Worm (Caenorhabditis elegans) whole organism, L1 larva: ENCODE measurements around the gene pqn-94.
"Not testable (repeated sequence)": the region's sequence is repeated elsewhere in the genome, so short reads cannot be mapped to it uniquely, and the experiment has no call there.

Experiments
- C04F5.9 ChIP-seq: sonication (generic microtip); optimal IDR thresholded peaks from 2 replicates; lab custom pipeline; 2016; ENCODE audit warnings: missing genetic modification characterization, missing compliant biosample characterization
- C34B4.2 ChIP-seq: sonication (generic microtip); optimal IDR thresholded peaks from 2 replicates; lab custom pipeline; 2017; ENCODE audit warnings: mild to moderate bottlenecking, missing genetic modification characterization, missing compliant biosample characterization
- F16B12.6 ChIP-seq: fragments of 150-350 bp; optimal IDR thresholded peaks from 2 replicates; lab custom pipeline; 2014; ENCODE audit warnings: missing biosample characterization, missing genetic modification characterization
- aha-1 ChIP-seq: fragments of 150-350 bp; optimal IDR thresholded peaks from 2 replicates; lab custom pipeline; 2014; ENCODE audit warnings: missing biosample characterization, missing genetic modification characterization
- alr-1 ChIP-seq: fragments of 200-800 bp; sonication (Bioruptor generic); optimal IDR thresholded peaks from 2 replicates; lab custom pipeline; 2018; ENCODE audit warnings: borderline replicate concordance, mild to moderate bottlenecking, missing genetic modification characterization, missing compliant biosample characterization
- aly-2 ChIP-seq: fragments of 150-350 bp; optimal IDR thresholded peaks from 2 replicates; lab custom pipeline; 2014; ENCODE audit warnings: missing biosample characterization, missing genetic modification characterization
- blmp-1 ChIP-seq: fragments of 150-350 bp; optimal IDR thresholded peaks from 2 replicates; lab custom pipeline; 2014; ENCODE audit warnings: missing biosample characterization, missing genetic modification characterization
- ceh-63 ChIP-seq: fragments of 200-800 bp; sonication (Bioruptor generic); optimal IDR thresholded peaks from 2 replicates; lab custom pipeline; 2018; ENCODE audit warnings: mild to moderate bottlenecking, missing genetic modification characterization, missing compliant biosample characterization
- ceh-8 ChIP-seq: fragments of 200-800 bp; sonication (Bioruptor generic); optimal IDR thresholded peaks from 2 replicates; lab custom pipeline; 2018; ENCODE audit warnings: mild to moderate bottlenecking, missing genetic modification characterization, moderate library complexity, missing compliant biosample characterization
- ceh-90 ChIP-seq: sonication (generic microtip); optimal IDR thresholded peaks from 2 replicates; lab custom pipeline; 2016; ENCODE audit warnings: missing genetic modification characterization, missing compliant biosample characterization
- ces-1 ChIP-seq: fragments of 150-350 bp; optimal IDR thresholded peaks from 2 replicates; lab custom pipeline; 2014; ENCODE audit warnings: missing biosample characterization, missing genetic modification reagents, missing genetic modification characterization
- dpl-1 ChIP-seq, 3 experiments: fragments of 150-350 bp in 2 of 3; sonication (generic microtip) in 1 of 3; optimal IDR thresholded peaks; 2 replicates each; lab custom pipeline; 2014 to 2017; ENCODE audit warnings: missing biosample characterization in 3 of 3, missing genetic modification characterization in 3 of 3, missing genetic modification reagents in 3 of 3
- dsc-1 ChIP-seq: sonication (generic microtip); optimal IDR thresholded peaks from 2 replicates; lab custom pipeline; 2016; ENCODE audit warnings: mild to moderate bottlenecking, missing genetic modification characterization, missing compliant biosample characterization
- efl-1 ChIP-seq, 4 experiments: fragments of 150-350 bp; optimal IDR thresholded peaks in 3 of 4; peaks in 1 of 4; 1 replicate in 1 of 4; 2 replicates in 3 of 4; lab custom pipeline; 2014; ENCODE audit warnings: missing biosample characterization in 2 of 4, missing genetic modification characterization in 2 of 4, missing genetic modification reagents in 2 of 4
- efl-3 ChIP-seq: fragments of 200-800 bp; sonication (Bioruptor generic); optimal IDR thresholded peaks from 2 replicates; lab custom pipeline; 2018; ENCODE audit warnings: mild to moderate bottlenecking, missing genetic modification characterization, missing compliant biosample characterization
- egl-13 ChIP-seq: sonication (generic microtip); optimal IDR thresholded peaks from 2 replicates; lab custom pipeline; 2016; ENCODE audit warnings: missing genotype, missing genetic modification reagents, missing genetic modification characterization, missing compliant biosample characterization
- grh-1 ChIP-seq: fragments of 200-800 bp; sonication (Bioruptor generic); IDR thresholded peaks from 2 replicates; pipeline ENCODE4 v1.3.6; 2022; ENCODE audit warnings: missing genetic modification reagents, missing genetic modification characterization, missing compliant biosample characterization
- hlh-4 ChIP-seq: sonication (generic microtip); optimal IDR thresholded peaks from 2 replicates; lab custom pipeline; 2016; ENCODE audit warnings: mild to moderate bottlenecking, missing genetic modification characterization, missing compliant biosample characterization
- hpl-2 ChIP-seq: fragments of 150-350 bp; optimal IDR thresholded peaks from 2 replicates; lab custom pipeline; 2014; ENCODE audit warnings: missing biosample characterization, missing genetic modification reagents, missing genetic modification characterization
- isw-1 ChIP-seq: fragments of 200-800 bp; sonication (Bioruptor generic); IDR thresholded peaks from 2 replicates; pipeline ENCODE4 v1.3.6; 2022; ENCODE audit warnings: missing genetic modification characterization, missing compliant biosample characterization
- jun-1 ChIP-seq: fragments of 150-350 bp; optimal IDR thresholded peaks from 2 replicates; lab custom pipeline; 2014; ENCODE audit warnings: missing biosample characterization, missing genetic modification reagents, missing genetic modification characterization
- lin-14 ChIP-seq: fragments of 200-800 bp; sonication (Bioruptor generic); optimal IDR thresholded peaks from 2 replicates; lab custom pipeline; 2018; ENCODE audit warnings: mild to moderate bottlenecking, missing genetic modification characterization, moderate library complexity, missing compliant biosample characterization
- lin-15B ChIP-seq: fragments of 150-350 bp; sonication (generic microtip); optimal IDR thresholded peaks from 3 replicates; lab custom pipeline; 2014; ENCODE audit warnings: missing biosample characterization, missing genetic modification characterization
- lin-35 ChIP-seq, 2 experiments: fragments of 150-350 bp; optimal IDR thresholded peaks; 2 replicates each; lab custom pipeline; 2014; ENCODE audit warnings: missing biosample characterization in 2 of 2, missing genetic modification characterization in 2 of 2, missing genetic modification reagents in 2 of 2
- lir-3 ChIP-seq: sonication (generic microtip); optimal IDR thresholded peaks from 2 replicates; lab custom pipeline; 2016; ENCODE audit warnings: mild to moderate bottlenecking, missing genetic modification characterization, moderate library complexity, missing compliant biosample characterization; ENCODE audit not compliant: poor library complexity
- lsy-2 ChIP-seq, 2 experiments: fragments of 150-350 bp; optimal IDR thresholded peaks; 2 replicates each; lab custom pipeline; 2014; ENCODE audit warnings: missing biosample characterization in 2 of 2, missing genetic modification characterization in 2 of 2
- mab-9 ChIP-seq: fragments of 200-800 bp; sonication (Bioruptor generic); IDR thresholded peaks from 2 replicates; pipeline ENCODE4 v1.3.6; 2022; ENCODE audit warnings: missing genetic modification reagents, missing genetic modification characterization, missing compliant biosample characterization
- mdl-1 ChIP-seq, 2 experiments: fragments of 150-350 bp; optimal IDR thresholded peaks; 2 replicates each; lab custom pipeline; 2014 to 2017; ENCODE audit warnings: missing biosample characterization in 2 of 2, missing genetic modification characterization in 2 of 2, inconsistent platforms in 1 of 2
- nhr-11 ChIP-seq: fragments of 150-350 bp; optimal IDR thresholded peaks from 2 replicates; lab custom pipeline; 2014; ENCODE audit warnings: missing biosample characterization, missing genetic modification characterization
- nhr-237 ChIP-seq: fragments of 150-350 bp; optimal IDR thresholded peaks from 2 replicates; lab custom pipeline; 2014; ENCODE audit warnings: missing biosample characterization, missing genetic modification characterization
- nhr-76 ChIP-seq: sonication (generic microtip); optimal IDR thresholded peaks from 2 replicates; lab custom pipeline; 2017; ENCODE audit warnings: missing biosample characterization, missing genetic modification characterization
- nhr-90 ChIP-seq: sonication (generic microtip); optimal IDR thresholded peaks from 2 replicates; lab custom pipeline; 2016; ENCODE audit warnings: mild to moderate bottlenecking, missing genetic modification characterization, missing compliant biosample characterization; ENCODE audit not compliant: poor library complexity
- pag-3 ChIP-seq: sonication (generic microtip); optimal IDR thresholded peaks from 2 replicates; lab custom pipeline; 2017; ENCODE audit warnings: missing genetic modification characterization, mild to moderate bottlenecking, missing compliant biosample characterization, antibody characterized with exemption, borderline replicate concordance; ENCODE audit not compliant: insufficient read depth
- skn-1 ChIP-seq: fragments of 150-350 bp; optimal IDR thresholded peaks from 2 replicates; lab custom pipeline; 2014; ENCODE audit warnings: missing biosample characterization, missing genetic modification characterization
- sox-4 ChIP-seq: sonication (generic microtip); optimal IDR thresholded peaks from 2 replicates; lab custom pipeline; 2016; ENCODE audit warnings: missing genetic modification characterization, missing compliant biosample characterization
- sup-37 ChIP-seq: fragments of 200-800 bp; sonication (Bioruptor generic); optimal IDR thresholded peaks from 2 replicates; lab custom pipeline; 2018; ENCODE audit warnings: mild to moderate bottlenecking, missing genetic modification characterization, missing compliant biosample characterization
- swsn-7 ChIP-seq: sonication (generic microtip); optimal IDR thresholded peaks from 2 replicates; lab custom pipeline; 2016; ENCODE audit warnings: missing genetic modification characterization, missing compliant biosample characterization
- tlp-1 ChIP-seq: fragments of 150-350 bp; optimal IDR thresholded peaks from 2 replicates; lab custom pipeline; 2014; ENCODE audit warnings: missing biosample characterization, missing genetic modification characterization
- unc-130 ChIP-seq: fragments of 150-350 bp; optimal IDR thresholded peaks from 2 replicates; lab custom pipeline; 2017; ENCODE audit warnings: missing biosample characterization, missing genetic modification characterization, inconsistent platforms
- unc-30 ChIP-seq: sonication (generic microtip); optimal IDR thresholded peaks from 2 replicates; lab custom pipeline; 2017; ENCODE audit warnings: missing biosample characterization, missing genetic modification characterization
- vab-15 ChIP-seq: sonication (generic microtip); optimal IDR thresholded peaks from 2 replicates; lab custom pipeline; 2017; ENCODE audit warnings: missing genotype, mild to moderate bottlenecking, missing genetic modification characterization, missing compliant biosample characterization
- zag-1 ChIP-seq: fragments of 150-350 bp; optimal IDR thresholded peaks from 2 replicates; lab custom pipeline; 2014; ENCODE audit warnings: missing biosample characterization, missing genetic modification characterization
- ztf-11 ChIP-seq, 2 experiments: sonication (generic microtip); optimal IDR thresholded peaks; 2 replicates each; lab custom pipeline; 2016 to 2017; ENCODE audit warnings: missing genetic modification characterization in 2 of 2, missing biosample characterization in 1 of 2, missing compliant biosample characterization in 1 of 2

Gene pqn-94

ce11 chrV:20305803-20306202 lies 26.1 kb upstream of the pqn-94 start, which contains the start of gene ZC15.1:
Gene ZC15.1 (plus strand): TSS chrV:20306103.
- TF ChIP-seq nhr-90: no peak
- no peak for TF ChIP-seq efl-3 (GFP tag; lab: Kevin White, UChicago)
- no peak for TF ChIP-seq nhr-76 (tag; lab: Kevin White, UChicago)
- no peak for TF ChIP-seq pag-3 (tag; lab: Kevin White, UChicago)
- TF ChIP-seq C04F5.9 (tag; lab: Kevin White, UChicago): no peak
- TF ChIP-seq ceh-90: no peak
- no peak for TF ChIP-seq nhr-237 (tag; lab: Kevin White, UChicago)
- TF ChIP-seq skn-1 (tag; lab: Kevin White, UChicago): no peak
- TF ChIP-seq isw-1: no peak
- no peak for TF ChIP-seq mdl-1 (tag; optimal IDR thresholded peaks at IDR 0.05; lab: Kevin White, UChicago)
- no peak for TF ChIP-seq unc-130 (tag; lab: Kevin White, UChicago)
- no peak for TF ChIP-seq tlp-1 (tag; lab: Kevin White, UChicago)
- TF ChIP-seq egl-13 (tag; lab: Kevin White, UChicago): no peak
- TF ChIP-seq ceh-8 (GFP tag; lab: Kevin White, UChicago): no peak
- no peak for TF ChIP-seq C34B4.2 (tag; lab: Kevin White, UChicago)
- no peak for TF ChIP-seq lin-14 (GFP tag; lab: Kevin White, UChicago)
- TF ChIP-seq ceh-63 (GFP tag; lab: Kevin White, UChicago): no peak
- no peak for TF ChIP-seq swsn-7 (tag; lab: Kevin White, UChicago)

- not testable (repeated sequence) for TF ChIP-seq alr-1 (tag; lab: Kevin White, UChicago); hlh-4; unc-30
These were observed 23.6 kb upstream of the pqn-94 start, which contains the start of gene ZC15.3 for ce11 chrV:20303288-20303687. Gene ZC15.3 (plus strand): TSS chrV:20303588.

DNA sequence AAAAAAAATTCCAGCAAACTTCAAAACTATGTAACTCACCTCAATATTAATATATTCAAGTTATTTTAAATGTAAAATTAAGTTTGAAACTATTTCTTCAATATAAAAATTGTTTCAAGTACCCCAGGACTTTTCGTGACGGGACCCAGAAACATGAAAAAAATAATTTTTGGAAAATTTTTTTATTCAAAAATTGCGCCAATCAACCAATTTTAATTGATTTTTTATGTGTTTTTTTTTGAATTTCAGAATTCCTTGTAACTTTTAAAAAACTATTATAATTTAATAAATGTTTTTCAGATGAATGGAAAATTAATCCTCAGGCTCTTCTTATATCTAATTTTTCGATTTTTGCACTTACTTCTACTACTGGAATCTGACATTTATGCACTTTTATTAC lies 18.0 kb upstream of the pqn-94 start, which contains the start of gene ZC15.5:
Gene ZC15.5 (plus strand): TSS at position 301 of the 400 bp plus-strand sequence.
- TF ChIP-seq mab-9 (GFP tag; lab: Robert Waterston, UW) (no peak), ces-1 (no peak), aha-1 (tag; lab: Kevin White, UChicago) (no peak), dpl-1 (GFP tag; optimal IDR thresholded peaks at IDR 0.05; lab: Kevin White, UChicago) (no peak), lir-3 (tag; lab: Kevin White, UChicago) (no peak)
- TF ChIP-seq, all 84 proteins: peak for 0

DNA sequence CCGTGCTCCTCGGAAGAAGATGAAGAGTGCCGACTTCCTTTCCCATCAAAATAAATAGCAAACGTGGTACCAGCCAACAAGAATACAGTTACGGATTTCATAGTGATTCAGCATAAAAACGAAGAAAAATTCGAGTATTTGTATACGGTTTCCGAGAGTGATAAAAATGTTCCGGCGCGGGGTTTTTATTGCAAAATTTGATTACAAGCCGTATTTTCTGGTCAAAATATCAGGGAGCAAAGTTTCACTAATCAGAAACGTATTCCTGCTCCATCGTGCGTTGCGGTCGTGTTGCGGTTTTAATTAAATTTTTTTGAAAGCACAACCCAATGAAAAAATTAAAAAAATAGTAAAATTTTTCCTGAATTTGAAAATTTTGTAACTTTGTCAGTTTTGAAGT lies 14.7 kb upstream of the pqn-94 start, which contains the start of gene clec-261:
Gene clec-261 (minus strand): TSS at position 101 of the 400 bp plus-strand sequence.
- TF ChIP-seq lsy-2 (tag; optimal IDR thresholded peaks at IDR 0.05; lab: Kevin White, UChicago): no peak
- no peak for TF ChIP-seq C34B4.2 (tag; lab: Kevin White, UChicago)
- TF ChIP-seq sox-4 (tag; lab: Kevin White, UChicago): no peak
- TF ChIP-seq lin-15B (tag; lab: Kevin White, UChicago): no peak
- no peak for TF ChIP-seq aly-2 (tag; lab: Kevin White, UChicago)
- no peak for TF ChIP-seq ceh-90
- TF ChIP-seq dsc-1 (tag; lab: Kevin White, UChicago): no peak
- no peak for TF ChIP-seq grh-1 (GFP tag; lab: Robert Waterston, UW)
- TF ChIP-seq ztf-11 (tag; optimal IDR thresholded peaks at IDR 0.05; lab: Kevin White, UChicago): no peak
- TF ChIP-seq sup-37 (GFP tag; lab: Kevin White, UChicago): no peak

DNA sequence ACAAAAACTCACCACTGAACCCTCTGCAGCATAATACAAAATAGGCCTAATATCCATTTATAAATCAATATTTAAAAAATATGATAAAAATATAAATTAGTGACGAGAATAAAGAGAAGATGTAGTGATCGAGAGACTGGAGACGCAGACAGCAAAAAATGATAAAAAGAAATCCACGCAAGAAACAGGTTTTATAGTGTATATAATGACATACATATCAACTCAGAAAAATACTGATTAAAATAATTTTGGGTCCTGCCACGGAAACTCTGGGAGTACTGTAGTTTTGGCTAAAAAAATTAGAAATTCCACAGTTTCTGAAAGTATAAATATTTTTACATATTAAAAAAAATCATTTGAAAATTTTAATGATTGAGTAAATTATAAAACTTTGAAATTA lies 9.7 kb upstream of the pqn-94 start, which contains the start of gene mlt-4:
Gene mlt-4 (minus strand): TSS at position 101 of the 400 bp plus-strand sequence.
- TF ChIP-seq nhr-11 (tag; lab: Kevin White, UChicago): no peak
- no peak for TF ChIP-seq nhr-90
- no peak for TF ChIP-seq jun-1 (tag; lab: Kevin White, UChicago)
- no peak for TF ChIP-seq ceh-63 (GFP tag; lab: Kevin White, UChicago)
- TF ChIP-seq zag-1 (tag; lab: Kevin White, UChicago): no peak
- no peak for TF ChIP-seq sox-4 (tag; lab: Kevin White, UChicago)
- TF ChIP-seq lin-35 (GFP tag; optimal IDR thresholded peaks at IDR 0.05; lab: Kevin White, UChicago): no peak
- no peak for TF ChIP-seq efl-1 (optimal IDR thresholded peaks at IDR 0.05; lab: Kevin White, UChicago)
- no peak for TF ChIP-seq efl-1 (GFP tag; optimal IDR thresholded peaks at IDR 0.05 in 1 of 2; lab: Kevin White, UChicago)
- TF ChIP-seq F16B12.6: no peak
- TF ChIP-seq aly-2 (tag; lab: Kevin White, UChicago): no peak
- TF ChIP-seq ceh-8 (GFP tag; lab: Kevin White, UChicago): no peak
- no peak for TF ChIP-seq swsn-7 (tag; lab: Kevin White, UChicago)
- TF ChIP-seq vab-15 (tag; lab: Kevin White, UChicago): no peak
- no peak for TF ChIP-seq ztf-11 (tag; optimal IDR thresholded peaks at IDR 0.05; lab: Kevin White, UChicago)
- TF ChIP-seq blmp-1 (tag; lab: Kevin White, UChicago): no peak
- TF ChIP-seq lin-14 (GFP tag; lab: Kevin White, UChicago): no peak
- TF ChIP-seq hpl-2 (GFP tag; lab: Kevin White, UChicago): no peak
- no peak for TF ChIP-seq sup-37 (GFP tag; lab: Kevin White, UChicago)
